Worm (Caenorhabditis elegans) whole organism, L2 larva: ENCODE data around the gene mec-15.

Experiments used
- C34F6.9 ChIP-seq: fragments of 150-350 bp; optimal IDR thresholded peaks from 2 replicates; lab custom pipeline; 2014; ENCODE audit warnings: missing biosample characterization, missing genetic modification characterization
- F13H6.1 ChIP-seq: sonication (generic microtip); optimal IDR thresholded peaks from 2 replicates; lab custom pipeline; 2016; ENCODE audit warnings: missing genetic modification characterization, missing compliant biosample characterization
- Y55F3AM.14 ChIP-seq: fragments of 200-800 bp; sonication (Bioruptor generic); optimal IDR thresholded peaks from 2 replicates; lab custom pipeline; 2018; ENCODE audit warnings: mild to moderate bottlenecking, missing genetic modification characterization, missing compliant biosample characterization
- alr-1 ChIP-seq: fragments of 150-350 bp; optimal IDR thresholded peaks from 2 replicates; lab custom pipeline; 2014; ENCODE audit warnings: missing biosample characterization, missing genetic modification characterization
- ama-1 ChIP-seq: fragments of 150-350 bp; optimal IDR thresholded peaks from 2 replicates; lab custom pipeline; 2018; ENCODE audit warnings: inconsistent platforms
- blmp-1 ChIP-seq: sonication (generic microtip); optimal IDR thresholded peaks from 2 replicates; lab custom pipeline; 2017; ENCODE audit warnings: missing genetic modification characterization, mild to moderate bottlenecking, missing compliant biosample characterization, antibody characterized with exemption, moderate library complexity; ENCODE audit not compliant: insufficient read depth
- ceh-16 ChIP-seq: fragments of 150-350 bp; optimal IDR thresholded peaks from 2 replicates; lab custom pipeline; 2014; ENCODE audit warnings: missing biosample characterization, missing genetic modification characterization
- crh-2 ChIP-seq: sonication (generic microtip); optimal IDR thresholded peaks from 2 replicates; lab custom pipeline; 2017; ENCODE audit warnings: missing biosample characterization, missing genetic modification characterization
- dmd-4 ChIP-seq: sonication (generic microtip); optimal IDR thresholded peaks from 2 replicates; lab custom pipeline; 2017; ENCODE audit warnings: missing biosample characterization, missing genetic modification characterization
- egl-27 ChIP-seq: sonication (generic microtip); optimal IDR thresholded peaks from 3 replicates; lab custom pipeline; 2017; ENCODE audit warnings: missing biosample characterization, missing genetic modification reagents, missing genetic modification characterization
- elt-3 ChIP-seq: sonication (generic microtip); optimal IDR thresholded peaks from 2 replicates; lab custom pipeline; 2017; ENCODE audit warnings: missing biosample characterization, missing genetic modification characterization
- fos-1 ChIP-seq: fragments of 150-350 bp; optimal IDR thresholded peaks from 2 replicates; lab custom pipeline; 2014; ENCODE audit warnings: missing biosample characterization, missing genetic modification characterization
- gmeb-1 ChIP-seq: fragments of 150-350 bp; optimal IDR thresholded peaks from 2 replicates; lab custom pipeline; 2014; ENCODE audit warnings: missing biosample characterization, missing genetic modification characterization
- lin-11 ChIP-seq: fragments of 150-350 bp; sonication (generic microtip); optimal IDR thresholded peaks from 2 replicates; lab custom pipeline; 2014; ENCODE audit warnings: missing biosample characterization, missing genetic modification characterization, inconsistent platforms, mixed read lengths
- lin-13 ChIP-seq: fragments of 150-350 bp; optimal IDR thresholded peaks from 2 replicates; lab custom pipeline; 2014; ENCODE audit warnings: missing biosample characterization, missing genetic modification reagents, missing genetic modification characterization
- lsy-2 ChIP-seq, 2 experiments: fragments of 150-350 bp in 1 of 2; sonication (generic microtip) in 1 of 2; optimal IDR thresholded peaks; 2 replicates each; lab custom pipeline; 2014 to 2017; ENCODE audit warnings: missing biosample characterization in 2 of 2, missing genetic modification characterization in 2 of 2
- mab-5 ChIP-seq: fragments of 150-350 bp; optimal IDR thresholded peaks from 2 replicates; lab custom pipeline; 2014; ENCODE audit warnings: missing biosample characterization, missing genetic modification characterization
- mbf-1 ChIP-seq: sonication (generic microtip); optimal IDR thresholded peaks from 2 replicates; lab custom pipeline; 2017; ENCODE audit warnings: missing biosample characterization, missing genetic modification characterization
- mdl-1 ChIP-seq, 2 experiments: fragments of 150-350 bp in 1 of 2; sonication (generic microtip) in 1 of 2; optimal IDR thresholded peaks; 2 replicates each; lab custom pipeline; 2017; ENCODE audit warnings: missing biosample characterization in 2 of 2, missing genetic modification characterization in 2 of 2
- nhr-12 ChIP-seq: fragments of 150-350 bp; optimal IDR thresholded peaks from 2 replicates; lab custom pipeline; 2014; ENCODE audit warnings: missing biosample characterization, missing genetic modification characterization
- nhr-129 ChIP-seq: fragments of 150-350 bp; optimal IDR thresholded peaks from 2 replicates; lab custom pipeline; 2014; ENCODE audit warnings: missing biosample characterization, missing genetic modification characterization
- nhr-21 ChIP-seq: fragments of 150-350 bp; optimal IDR thresholded peaks from 2 replicates; lab custom pipeline; 2014; ENCODE audit warnings: missing biosample characterization, missing genetic modification characterization
- nhr-25 ChIP-seq: fragments of 150-350 bp; sonication (generic microtip); optimal IDR thresholded peaks from 3 replicates; lab custom pipeline; 2014; ENCODE audit warnings: missing biosample characterization, missing genetic modification characterization
- nhr-6 ChIP-seq: fragments of 150-350 bp; optimal IDR thresholded peaks from 2 replicates; lab custom pipeline; 2014; ENCODE audit warnings: missing biosample characterization, missing genetic modification characterization
- peb-1 ChIP-seq: fragments of 150-350 bp; optimal IDR thresholded peaks from 2 replicates; lab custom pipeline; 2014; ENCODE audit warnings: missing biosample characterization, missing genetic modification characterization
- skn-1 ChIP-seq: sonication (generic microtip); optimal IDR thresholded peaks from 2 replicates; lab custom pipeline; 2017; ENCODE audit warnings: missing biosample characterization, missing genetic modification characterization
- sma-3 ChIP-seq: sonication (generic microtip); optimal IDR thresholded peaks from 2 replicates; lab custom pipeline; 2016; ENCODE audit warnings: missing genetic modification reagents, missing genetic modification characterization, missing compliant biosample characterization
- sma-9 ChIP-seq, 2 experiments: fragments of 150-350 bp in 1 of 2; sonication (generic microtip) in 1 of 2; optimal IDR thresholded peaks; 2 replicates each; lab custom pipeline; 2014 to 2016; ENCODE audit warnings: missing genetic modification characterization in 2 of 2, mild to moderate bottlenecking in 1 of 2, missing biosample characterization in 1 of 2, missing compliant biosample characterization in 1 of 2, missing genetic modification reagents in 1 of 2, moderate library complexity in 1 of 2
- snpc-4 ChIP-seq: fragments of 150-350 bp; optimal IDR thresholded peaks from 2 replicates; lab custom pipeline; 2014; ENCODE audit warnings: missing biosample characterization, missing genetic modification characterization
- unc-39 ChIP-seq: fragments of 150-350 bp; optimal IDR thresholded peaks from 2 replicates; lab custom pipeline; 2014; ENCODE audit warnings: missing biosample characterization, missing genetic modification characterization
- unc-55 ChIP-seq: fragments of 150-350 bp; sonication (generic microtip); optimal IDR thresholded peaks from 3 replicates; lab custom pipeline; 2014; ENCODE audit warnings: missing biosample characterization, missing genetic modification reagents, missing genetic modification characterization
- unc-62 ChIP-seq: fragments of 150-350 bp; optimal IDR thresholded peaks from 2 replicates; lab custom pipeline; 2014; ENCODE audit warnings: missing biosample characterization, missing genetic modification reagents, missing genetic modification characterization
- zag-1 ChIP-seq: fragments of 150-350 bp; optimal IDR thresholded peaks from 2 replicates; lab custom pipeline; 2014; ENCODE audit warnings: missing biosample characterization, missing genetic modification characterization
- ztf-11 ChIP-seq: sonication (generic microtip); optimal IDR thresholded peaks from 2 replicates; lab custom pipeline; 2017; ENCODE audit warnings: missing biosample characterization, missing genetic modification characterization
- ztf-4 ChIP-seq: fragments of 150-350 bp; optimal IDR thresholded peaks from 2 replicates; lab custom pipeline; 2014; ENCODE audit warnings: missing biosample characterization, missing genetic modification characterization

mec-15 gene

DNA sequence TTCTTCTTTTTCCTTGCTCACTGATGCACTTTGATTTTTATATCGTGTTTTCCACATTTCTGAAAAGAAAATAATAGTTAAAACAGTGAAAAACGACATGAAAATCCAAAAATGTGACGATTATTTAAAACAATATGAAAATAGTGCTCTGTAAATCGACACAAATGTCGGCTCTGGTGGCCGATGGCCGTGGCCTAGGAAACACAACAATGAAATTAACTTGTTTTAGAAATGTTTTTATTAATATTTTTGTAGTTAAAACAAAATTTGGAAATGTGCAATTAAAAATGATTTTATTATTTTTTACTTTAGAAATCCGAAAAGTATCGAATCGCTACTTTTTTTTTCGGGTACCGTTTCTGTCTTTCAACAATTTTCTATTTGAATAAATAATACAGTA lies 38.7 kb downstream of the mec-15 start, which contains the start of gene arv-1 (continued):
- TF ChIP-seq Y55F3AM.14 (GFP tag; lab: Kevin White, UChicago) (no peak), mbf-1 (no peak), ceh-16 (tag; lab: Kevin White, UChicago) (no peak), alr-1 (tag; lab: Kevin White, UChicago) (no peak), elt-3 (tag; lab: Kevin White, UChicago) (no peak), C34F6.9 (peak; percentile 67), lsy-2 (tag; optimal IDR thresholded peaks at IDR 0.05; lab: Kevin White, UChicago) (peak; percentile 33 to 88), nhr-21 (peak; percentile 27), mab-5 (tag; lab: Kevin White, UChicago) (no peak), unc-55 (peak; percentile 64)

DNA sequence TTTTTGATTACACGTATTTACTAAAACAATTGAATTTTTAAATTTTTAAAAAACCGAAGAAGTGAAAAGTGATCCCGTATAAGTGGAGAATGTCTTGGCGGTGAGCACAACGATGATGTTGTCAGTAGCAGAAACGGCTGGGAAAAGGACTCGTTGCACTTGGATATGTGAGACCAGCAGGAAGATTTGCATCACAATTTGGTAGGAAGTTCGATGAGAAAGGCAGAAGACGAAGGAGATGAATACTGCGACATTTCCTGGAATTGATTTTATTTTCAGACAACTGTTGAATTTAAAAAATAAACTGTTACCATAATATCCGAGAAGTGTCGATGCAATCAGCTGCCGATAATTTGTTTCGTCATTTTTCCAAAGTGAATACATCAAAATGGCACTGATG lies 39.6 kb downstream of the mec-15 start, which contains the start of gene R05H5.4:
R05H5.4 (minus strand) TSS at position 101 of the 400 bp plus-strand sequence.
- no peak for TF ChIP-seq fos-1 (tag; lab: Kevin White, UChicago)
- TF ChIP-seq peb-1 = no peak
- no peak for TF ChIP-seq mbf-1
- no peak for TF ChIP-seq lin-11
- TF ChIP-seq dmd-4 (tag; lab: Kevin White, UChicago) = no peak

DNA sequence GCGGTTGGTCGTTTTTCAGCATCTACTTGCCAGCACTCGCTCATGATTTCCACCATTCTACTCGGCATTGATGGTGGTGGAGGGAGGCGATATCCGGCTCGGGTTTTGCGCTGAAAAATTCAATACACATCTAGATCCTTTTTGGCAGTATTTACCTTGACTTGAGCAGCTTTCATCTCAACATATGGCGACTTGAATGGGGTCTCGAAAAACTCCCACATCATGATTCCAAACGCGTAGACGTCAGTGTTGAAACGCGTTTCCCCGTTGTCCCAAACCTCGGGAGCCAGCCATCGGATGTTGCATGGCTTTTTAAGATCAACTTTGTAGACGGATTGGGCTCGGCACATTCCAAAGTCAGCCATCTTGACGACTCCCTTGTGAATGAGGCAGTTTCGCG lies 41.0 kb downstream of the mec-15 start:
- TF ChIP-seq egl-27 (no peak), dmd-4 (tag; lab: Kevin White, UChicago) (no peak), mbf-1 (no peak)

DNA sequence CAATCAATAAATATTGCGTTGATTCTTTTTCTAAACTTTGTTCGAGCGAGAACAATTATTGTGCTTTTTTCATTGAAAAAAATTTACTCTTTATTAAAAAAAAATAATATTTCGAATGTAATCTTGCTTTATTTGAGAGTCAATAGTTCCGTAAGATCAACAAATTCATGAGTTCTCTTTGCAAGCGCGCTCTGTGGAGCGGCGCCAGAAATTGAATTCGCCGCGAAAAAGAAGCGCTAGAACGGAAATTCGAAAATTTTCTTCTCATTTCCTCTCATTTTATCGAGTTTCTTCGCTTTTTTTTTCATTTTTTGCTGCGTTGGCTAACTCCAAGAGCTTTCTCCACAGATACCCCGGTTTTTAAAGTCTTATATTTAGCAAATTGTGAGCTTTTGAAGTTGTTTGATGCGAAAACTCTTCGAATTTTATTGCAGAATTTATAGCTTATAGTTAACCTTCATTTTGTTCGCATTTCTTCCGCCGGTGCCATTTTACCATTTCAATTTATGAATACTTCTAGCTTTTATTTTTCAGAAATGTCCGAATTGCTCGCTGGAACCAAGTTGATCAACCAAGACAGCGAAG lies 42.3 kb downstream of the mec-15 start, which contains the start of gene R05H5.3:
R05H5.3 (plus strand) TSS at position 535 of the 585 bp plus-strand sequence.
- TF ChIP-seq ztf-11 (tag; lab: Kevin White, UChicago) = no peak
- peak in 1 of 2 experiments; percentile 78 for TF ChIP-seq lsy-2 (tag; optimal IDR thresholded peaks at IDR 0.05; lab: Kevin White, UChicago)
- TF ChIP-seq unc-55 = peak; percentile 87
- TF ChIP-seq snpc-4 (tag; lab: Kevin White, UChicago) = no peak
- no peak for TF ChIP-seq blmp-1 (tag; lab: Kevin White, UChicago)
- peak; percentile 69 for TF ChIP-seq C34F6.9
- TF ChIP-seq mdl-1 (tag; optimal IDR thresholded peaks at IDR 0.05; lab: Kevin White, UChicago) = no peak
- TF ChIP-seq nhr-6 (tag; lab: Kevin White, UChicago) = no peak
- TF ChIP-seq lin-13 = peak; percentile 54
- no peak for TF ChIP-seq nhr-25 (tag; lab: Kevin White, UChicago)
- TF ChIP-seq ceh-16 (tag; lab: Kevin White, UChicago) = no peak
- TF ChIP-seq unc-62 (GFP tag; lab: Kevin White, UChicago) = no peak
- TF ChIP-seq fos-1 (tag; lab: Kevin White, UChicago) = peak; percentile 29
- TF ChIP-seq crh-2 (tag; lab: Kevin White, UChicago) = peak; percentile 39
- TF ChIP-seq sma-3 (GFP tag; lab: Kevin White, UChicago) = peak; percentile 27
- peak; percentile 30 for TF ChIP-seq sma-9 (GFP tag; optimal IDR thresholded peaks at IDR 0.05; lab: Kevin White, UChicago)
- TF ChIP-seq sma-9 (tag; optimal IDR thresholded peaks at IDR 0.05; lab: Kevin White, UChicago) = no peak
- peak; percentile 69 for TF ChIP-seq nhr-129 (tag; lab: Kevin White, UChicago)
- TF ChIP-seq unc-39 (tag; lab: Kevin White, UChicago) = no peak
- TF ChIP-seq zag-1 (tag; lab: Kevin White, UChicago) = peak; percentile 34
- TF ChIP-seq gmeb-1 (tag; lab: Kevin White, UChicago) = peak; percentile 74
- TF ChIP-seq skn-1 (tag; lab: Kevin White, UChicago) = no peak
- TF ChIP-seq ztf-4 (tag; lab: Kevin White, UChicago) = no peak

DNA sequence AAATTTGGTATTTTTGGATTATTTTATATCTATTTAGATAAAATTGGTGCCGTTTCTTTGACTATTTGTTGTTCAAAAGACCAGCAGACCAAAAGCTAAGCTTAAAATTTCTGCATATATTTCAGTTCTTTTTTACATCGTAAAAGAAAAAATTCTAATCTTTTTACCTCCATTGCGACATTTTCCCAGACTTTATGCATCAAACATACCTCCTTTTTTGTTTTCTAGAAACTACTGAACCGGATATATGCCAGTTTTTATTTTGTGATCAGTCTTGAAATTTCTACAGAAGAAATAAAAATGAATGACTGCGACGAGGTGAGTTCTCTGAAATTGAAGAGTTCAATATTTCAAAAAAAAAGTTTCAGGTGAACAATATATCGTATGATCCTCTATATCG lies 44.9 kb downstream of the mec-15 start, which contains the start of gene srb-6:
srb-6 (plus strand) TSS at position 301 of the 400 bp plus-strand sequence.
- TF ChIP-seq F13H6.1 (tag; lab: Kevin White, UChicago) (no peak), nhr-12 (tag; lab: Kevin White, UChicago) (no peak), ama-1 (lab: Kevin White, UChicago) (no peak), fos-1 (tag; lab: Kevin White, UChicago) (no peak), unc-55 (no peak)
